Worm (Caenorhabditis elegans) whole organism, L3 larva: ENCODE results near the gene ttr-19.

Source experiments
- nhr-11 ChIP-seq: fragments of 150-350 bp; optimal IDR thresholded peaks from 2 replicates; lab custom pipeline; 2014; ENCODE audit warnings: missing biosample characterization, missing genetic modification characterization
- nhr-25 ChIP-seq: sonication (generic microtip); optimal IDR thresholded peaks from 2 replicates; lab custom pipeline; 2017; ENCODE audit warnings: missing biosample characterization, missing genetic modification characterization
- nhr-28 ChIP-seq: fragments of 150-350 bp; optimal IDR thresholded peaks from 2 replicates; lab custom pipeline; 2014; ENCODE audit warnings: missing biosample characterization, missing genetic modification characterization
- tbx-2 ChIP-seq: sonication (generic microtip); optimal IDR thresholded peaks from 2 replicates; lab custom pipeline; 2016; ENCODE audit warnings: mild to moderate bottlenecking, missing genetic modification characterization, missing compliant biosample characterization

The ttr-19 gene

ce11 chrV:10178166-10178565 is 49.1 kb downstream of the ttr-19 start (continued):
- TF ChIP-seq nhr-11 (tag; lab: Kevin White, UChicago) (no peak), nhr-25 (tag; lab: Kevin White, UChicago) (peak; percentile 85), tbx-2 (tag; lab: Kevin White, UChicago) (no peak), nhr-28 (tag; lab: Kevin White, UChicago) (no peak)
- TF ChIP-seq, all 47 proteins: peak for 11
